ENCODE assay signal across 6 fruit fly cellular contexts in the genomic region with DNA sequence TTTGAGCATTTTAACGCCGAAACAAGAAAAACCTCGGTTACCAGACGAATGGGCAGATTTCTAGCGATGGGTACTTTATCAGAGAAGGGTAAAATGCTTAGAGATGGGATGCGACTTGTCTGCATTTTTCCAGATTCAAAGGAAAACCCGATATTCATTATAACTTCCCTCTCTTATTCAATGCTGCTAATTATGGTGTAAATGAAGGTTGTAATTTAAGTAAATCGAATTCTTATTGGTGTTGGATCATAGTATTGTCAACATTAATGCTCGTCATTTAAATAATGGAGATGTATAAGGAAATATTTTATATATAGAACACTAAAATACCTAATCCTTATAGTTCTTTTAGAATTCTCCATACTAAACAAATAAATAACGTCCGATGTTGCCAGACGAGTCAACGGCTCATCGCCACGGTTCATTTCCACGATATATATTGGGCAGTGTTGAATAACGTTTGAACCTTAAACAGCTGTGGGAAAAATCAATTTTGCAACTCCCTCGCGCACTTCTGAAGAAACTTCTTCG.
TF ChIP-seq lines count a peak whose summit lies in the region.

A gene (minus strand): TSS at position 77 of the 531 bp plus-strand sequence.
A gene (plus strand): TSS at position 440 of the 531 bp plus-strand sequence.

- TF ChIP-seq CTCF in whole organism, embryonic (GFP tag; optimal IDR thresholded peaks at IDR 0.05; lab: Kevin White, UChicago) = no peak

TF ChIP-seq in Kc167, 6 proteins besides CTCF, POLR2A, EP300 and RAD21:
- TF ChIP-seq ttk (optimal IDR thresholded peaks at IDR 0.05; lab: Kevin White, UChicago) (no peak), Sin3A (optimal IDR thresholded peaks at IDR 0.05; lab: Kevin White, UChicago) (peak; percentile 53)

TF ChIP-seq in whole organism, adult, 20 proteins besides CTCF, POLR2A, EP300 and RAD21 (continues in another document):
- TF ChIP-seq toe (GFP tag; optimal IDR thresholded peaks at IDR 0.05; lab: Kevin White, UChicago) (peak; percentile 97), CG33017 (tag; optimal IDR thresholded peaks at IDR 0.05; lab: Kevin White, UChicago) (peak; percentile 36), CG12768 (GFP tag; optimal IDR thresholded peaks at IDR 0.05; lab: Kevin White, UChicago) (peak; percentile 80), cnc (optimal IDR thresholded peaks at IDR 0.05; lab: Kevin White, UChicago) (no peak), pad (GFP tag; optimal IDR thresholded peaks at IDR 0.05; lab: Kevin White, UChicago) (peak; percentile 71), ovo (GFP tag; optimal IDR thresholded peaks at IDR 0.05; lab: Kevin White, UChicago) (peak; percentile 88), CG11617 (GFP tag; optimal IDR thresholded peaks at IDR 0.05; lab: Kevin White, UChicago) (peak; percentile 90), CG14711 (tag; optimal IDR thresholded peaks at IDR 0.05; lab: Kevin White, UChicago) (peak; percentile 53), CG5204 (GFP tag; optimal IDR thresholded peaks at IDR 0.05; lab: Kevin White, UChicago) (peak; percentile 93), Mnt (GFP tag; optimal IDR thresholded peaks at IDR 0.05; lab: Kevin White, UChicago) (peak; percentile 68), CG7045 (GFP tag; optimal IDR thresholded peaks at IDR 0.05; lab: Kevin White, UChicago) (peak; percentile 81), kay (GFP tag; lab: Kevin White, UChicago; ENCODE audit: borderline replicate concordance) (peak; percentile 96), CG1620 (GFP tag; optimal IDR thresholded peaks at IDR 0.05; lab: Kevin White, UChicago) (peak; percentile 94), CG7101 (tag; optimal IDR thresholded peaks at IDR 0.05; lab: Kevin White, UChicago) (peak; percentile 82), Hr96 (GFP tag; optimal IDR thresholded peaks at IDR 0.05; lab: Kevin White, UChicago) (peak; percentile 89), bab1 (GFP tag; optimal IDR thresholded peaks at IDR 0.05; lab: Kevin White, UChicago) (peak; percentile 22)

TF ChIP-seq in whole organism, embryonic, 481 proteins besides CTCF, POLR2A, EP300 and RAD21 (continues in another document):
- TF ChIP-seq D19B (GFP tag; optimal IDR thresholded peaks at IDR 0.05; lab: Kevin White, UChicago) = peak; percentile 72
- TF ChIP-seq YL-1 (GFP tag; optimal IDR thresholded peaks at IDR 0.05; lab: Kevin White, UChicago) = peak; percentile 47
- peak; percentile 81; the same call in 1 of the 2 replicates for TF ChIP-seq ranshi (GFP tag; IDR thresholded peaks at IDR 0.05; lab: Robert Waterston, UW)
- peak; percentile 77 for TF ChIP-seq dmrt11E (tag; optimal IDR thresholded peaks at IDR 0.05; lab: Kevin White, UChicago)
- TF ChIP-seq CG16813 (GFP tag; IDR thresholded peaks at IDR 0.05; lab: Robert Waterston, UW; ENCODE audit: partially characterized antibody) = peak; percentile 82
- peak; percentile 69 for TF ChIP-seq emc (GFP tag; optimal IDR thresholded peaks at IDR 0.05; lab: Kevin White, UChicago)
- peak; percentile 93 for TF ChIP-seq CG13775 (GFP tag; optimal IDR thresholded peaks at IDR 0.05; lab: Kevin White, UChicago)
- peak; percentile 80 for TF ChIP-seq Sox102F (GFP tag; optimal IDR thresholded peaks at IDR 0.05; lab: Kevin White, UChicago)
- peak; percentile 67 for TF ChIP-seq CG43689 (GFP tag; IDR thresholded peaks at IDR 0.05; lab: Robert Waterston, UW)
- no peak for TF ChIP-seq bowl (GFP tag; IDR thresholded peaks at IDR 0.05; lab: Robert Waterston, UW)
- peak; percentile 83 for TF ChIP-seq tx (GFP tag; optimal IDR thresholded peaks at IDR 0.05; lab: Kevin White, UChicago)
- TF ChIP-seq B-H1 (GFP tag; IDR thresholded peaks at IDR 0.05; lab: Robert Waterston, UW) = peak; percentile 54
- TF ChIP-seq bbx (GFP tag; IDR thresholded peaks at IDR 0.05; lab: Robert Waterston, UW; ENCODE audit: partially characterized antibody) = peak; percentile 68
- TF ChIP-seq pros (GFP tag; optimal IDR thresholded peaks at IDR 0.05; lab: Kevin White, UChicago) = no peak
- TF ChIP-seq Oaz (GFP tag; IDR thresholded peaks at IDR 0.05; lab: Robert Waterston, UW) = peak; percentile 46
- peak; percentile 74 for TF ChIP-seq Bteb2 (GFP tag; optimal IDR thresholded peaks at IDR 0.05; lab: Kevin White, UChicago)

TF ChIP-seq in whole organism, prepupa, 60 proteins besides CTCF, POLR2A, EP300 and RAD21 (continues in another document):
- peak; percentile 61 for TF ChIP-seq Ets96B (tag; optimal IDR thresholded peaks at IDR 0.05; lab: Kevin White, UChicago)
- peak; percentile 42 for TF ChIP-seq spab (GFP tag; optimal IDR thresholded peaks at IDR 0.05; lab: Kevin White, UChicago)
- TF ChIP-seq dac (GFP tag; optimal IDR thresholded peaks at IDR 0.05; lab: Kevin White, UChicago) = peak; percentile 60
- TF ChIP-seq Eip93F (GFP tag; optimal IDR thresholded peaks at IDR 0.05; lab: Kevin White, UChicago) = peak; percentile 69
- TF ChIP-seq CG6854 (GFP tag; optimal IDR thresholded peaks at IDR 0.05; lab: Kevin White, UChicago) = no peak
- TF ChIP-seq Sox14 (GFP tag; optimal IDR thresholded peaks at IDR 0.05; lab: Kevin White, UChicago) = peak; percentile 82
- peak; percentile 34; the same call in 2 of the 3 replicates for TF ChIP-seq CG8119 (GFP tag; IDR thresholded peaks at IDR 0.05; lab: Robert Waterston, UW)
- TF ChIP-seq CG31627 (GFP tag; optimal IDR thresholded peaks at IDR 0.05; lab: Kevin White, UChicago) = peak; percentile 93
- peak; percentile 72 for TF ChIP-seq CG4318 (GFP tag; optimal IDR thresholded peaks at IDR 0.05; lab: Kevin White, UChicago)
- TF ChIP-seq Sox15 (GFP tag; optimal IDR thresholded peaks at IDR 0.05; lab: Kevin White, UChicago) = peak; percentile 88
- TF ChIP-seq CG6163 (GFP tag; IDR thresholded peaks at IDR 0.05; lab: Robert Waterston, UW) = peak; percentile 79
- TF ChIP-seq lz (GFP tag; optimal IDR thresholded peaks at IDR 0.05; lab: Kevin White, UChicago) = peak; percentile 89
- TF ChIP-seq dsx (GFP tag; optimal IDR thresholded peaks at IDR 0.05; lab: Kevin White, UChicago; ENCODE audit: poor library complexity, severe bottlenecking) = peak; percentile 5
- peak; percentile 23; the same call in 1 of the 2 replicates for TF ChIP-seq CG15336 (GFP tag; IDR thresholded peaks at IDR 0.05; lab: Robert Waterston, UW)
- TF ChIP-seq fd85E (GFP tag; optimal IDR thresholded peaks at IDR 0.05; lab: Kevin White, UChicago) = no peak
- peak; percentile 61 for TF ChIP-seq fd59A (GFP tag; optimal IDR thresholded peaks at IDR 0.05; lab: Kevin White, UChicago)

TF ChIP-seq in whole organism, pupa, 21 proteins besides CTCF, POLR2A, EP300 and RAD21 (continues in another document):
- TF ChIP-seq rn (GFP tag; IDR thresholded peaks at IDR 0.05; lab: Robert Waterston, UW) (peak; percentile 64), CG13204 (GFP tag; optimal IDR thresholded peaks at IDR 0.05; lab: Kevin White, UChicago) (no peak), D1 (tag; optimal IDR thresholded peaks at IDR 0.05; lab: Kevin White, UChicago) (no peak), CG14655 (GFP tag; optimal IDR thresholded peaks at IDR 0.05; lab: Kevin White, UChicago) (peak; percentile 78), CG8301 (tag; optimal IDR thresholded peaks at IDR 0.05; lab: Kevin White, UChicago) (peak; percentile 58), CG4496 (GFP tag; IDR thresholded peaks at IDR 0.05; lab: Robert Waterston, UW) (peak; percentile 77), CG15710 (tag; optimal IDR thresholded peaks at IDR 0.05; lab: Kevin White, UChicago) (peak; percentile 75), Snoo (tag; optimal IDR thresholded peaks at IDR 0.05; lab: Kevin White, UChicago) (peak; percentile 57), CG9948 (tag; optimal IDR thresholded peaks at IDR 0.05; lab: Kevin White, UChicago) (peak; percentile 66), fd96Ca (GFP tag; IDR thresholded peaks at IDR 0.05; lab: Robert Waterston, UW) (no peak; the same call in 2 of the 3 replicates), Ets98B (GFP tag; IDR thresholded peaks at IDR 0.05; lab: Robert Waterston, UW) (peak; percentile 26; the same call in 1 of the 2 replicates), Pif1B (GFP tag; optimal IDR thresholded peaks at IDR 0.05; lab: Kevin White, UChicago) (peak; percentile 45), CG12605 (GFP tag; IDR thresholded peaks at IDR 0.05; lab: Robert Waterston, UW) (0 out of 2 replicates have a peak, but pooled peaks have one; percentile 10), CG32121 (GFP tag; IDR thresholded peaks at IDR 0.05; lab: Robert Waterston, UW) (0 out of 2 replicates have a peak, but pooled peaks have one; percentile 58), Pif1A (GFP tag; optimal IDR thresholded peaks at IDR 0.05; lab: Kevin White, UChicago) (peak; percentile 83), CG8159 (tag; optimal IDR thresholded peaks at IDR 0.05; lab: Kevin White, UChicago) (peak; percentile 71), CG17806 (tag; optimal IDR thresholded peaks at IDR 0.05; lab: Kevin White, UChicago) (peak; percentile 59), CG34367 (tag; optimal IDR thresholded peaks at IDR 0.05; lab: Kevin White, UChicago) (peak; percentile 49)

TF ChIP-seq in whole organism, wandering third instar larva, 38 proteins besides CTCF, POLR2A, EP300 and RAD21 (continues in another document):
- TF ChIP-seq CG9705 (GFP tag; optimal IDR thresholded peaks at IDR 0.05; lab: Kevin White, UChicago) (peak; percentile 79), tai (GFP tag; optimal IDR thresholded peaks at IDR 0.05; lab: Kevin White, UChicago) (peak; percentile 94), Hnf4 (GFP tag; optimal IDR thresholded peaks at IDR 0.05; lab: Kevin White, UChicago) (peak; percentile 89), dl (GFP tag; optimal IDR thresholded peaks at IDR 0.05; lab: Kevin White, UChicago; ENCODE audit: insufficient read depth in 1 of 2, partially characterized antibody in 2 of 2) (no peak), Dif (GFP tag; optimal IDR thresholded peaks at IDR 0.05; lab: Kevin White, UChicago; ENCODE audit: partially characterized antibody) (no peak), HLH106 (tag; optimal IDR thresholded peaks at IDR 0.05; lab: Kevin White, UChicago) (peak; percentile 90), fru (GFP tag; optimal IDR thresholded peaks at IDR 0.05; lab: Kevin White, UChicago) (peak; percentile 84), Hr78 (GFP tag; optimal IDR thresholded peaks at IDR 0.05; lab: Kevin White, UChicago) (no peak), woc (GFP tag; optimal IDR thresholded peaks at IDR 0.05; lab: Kevin White, UChicago) (peak; percentile 84), ey (GFP tag; optimal IDR thresholded peaks at IDR 0.05; lab: Kevin White, UChicago) (peak; percentile 89), Abd-B (GFP tag; optimal IDR thresholded peaks at IDR 0.05; lab: Kevin White, UChicago) (no peak), Myc (optimal IDR thresholded peaks at IDR 0.05; lab: Kevin White, UChicago) (peak; percentile 1), Mio (GFP tag; optimal IDR thresholded peaks at IDR 0.05; lab: Kevin White, UChicago) (peak; percentile 21), lola (GFP tag; optimal IDR thresholded peaks at IDR 0.05; lab: Kevin White, UChicago) (no peak), dsf (GFP tag; optimal IDR thresholded peaks at IDR 0.05; lab: Kevin White, UChicago; ENCODE audit: borderline replicate concordance) (peak; percentile 91), Rel (GFP tag; optimal IDR thresholded peaks at IDR 0.05; lab: Kevin White, UChicago) (no peak), Rel (tag; optimal IDR thresholded peaks at IDR 0.05; lab: Kevin White, UChicago) (peak; percentile 21), psq (GFP tag; optimal IDR thresholded peaks at IDR 0.05; lab: Kevin White, UChicago) (peak; percentile 77), CG32264 (GFP tag; optimal IDR thresholded peaks at IDR 0.05; lab: Kevin White, UChicago) (no peak), N (GFP tag; optimal IDR thresholded peaks at IDR 0.05; lab: Kevin White, UChicago) (no peak)
